Worm (Caenorhabditis elegans) whole organism, midembryonic: ENCODE data around the gene T24C12.4.

Experiments
- cog-1 ChIP-seq: sonication (generic microtip); optimal IDR thresholded peaks from 2 replicates; lab custom pipeline; 2016; ENCODE audit warnings: missing genetic modification characterization, missing compliant biosample characterization
- flt-1 ChIP-seq: fragments of 200-800 bp; sonication (Bioruptor generic); IDR thresholded peaks from 2 replicates; pipeline ENCODE4 v1.3.6; 2022; ENCODE audit warnings: missing genetic modification characterization, missing compliant biosample characterization
- klf-2 ChIP-seq: fragments of 200-800 bp; sonication (Bioruptor generic); conservative IDR thresholded peaks from 2 replicates; pipeline ENCODE4 v1.3.6; 2022; ENCODE audit warnings: missing genetic modification reagents, missing genetic modification characterization, missing compliant biosample characterization
- med-1 ChIP-seq: sonication (generic microtip); optimal IDR thresholded peaks from 2 replicates; lab custom pipeline; 2017; ENCODE audit warnings: missing genetic modification characterization, mild to moderate bottlenecking, missing compliant biosample characterization, antibody characterized with exemption, missing genetic modification reagents; ENCODE audit not compliant: insufficient read depth
- ref-1 ChIP-seq: fragments of 200-800 bp; sonication (Bioruptor generic); conservative IDR thresholded peaks from 2 replicates; pipeline ENCODE4 v1.3.6; 2022; ENCODE audit warnings: missing genetic modification reagents, missing genetic modification characterization, missing compliant biosample characterization
- tab-1 ChIP-seq: fragments of 200-800 bp; sonication (Bioruptor generic); IDR thresholded peaks from 2 replicates; pipeline ENCODE4 v1.3.6; 2022; ENCODE audit warnings: missing genetic modification characterization, missing compliant biosample characterization
- ztf-29 ChIP-seq: fragments of 200-800 bp; sonication (Bioruptor generic); IDR thresholded peaks from 2 replicates; pipeline ENCODE4 v1.3.6; 2022; ENCODE audit warnings: missing genetic modification reagents, missing genetic modification characterization, missing compliant biosample characterization

- TF ChIP-seq klf-2 (GFP tag; lab: Robert Waterston, UW) (no peak), tab-1 (no peak), flt-1 (GFP tag; lab: Robert Waterston, UW) (no peak), cog-1 (no peak), ztf-29 (GFP tag; lab: Robert Waterston, UW) (no peak), ref-1 (GFP tag; lab: Robert Waterston, UW) (no peak), med-1 (GFP tag; lab: Kevin White, UChicago) (no peak)
These were observed 7.3 kb upstream of the T24C12.4 start for ce11 chrX:2212141-2212540.
